Worm (Caenorhabditis elegans): ENCODE measurements around the gene fbxa-115.

DNA sequence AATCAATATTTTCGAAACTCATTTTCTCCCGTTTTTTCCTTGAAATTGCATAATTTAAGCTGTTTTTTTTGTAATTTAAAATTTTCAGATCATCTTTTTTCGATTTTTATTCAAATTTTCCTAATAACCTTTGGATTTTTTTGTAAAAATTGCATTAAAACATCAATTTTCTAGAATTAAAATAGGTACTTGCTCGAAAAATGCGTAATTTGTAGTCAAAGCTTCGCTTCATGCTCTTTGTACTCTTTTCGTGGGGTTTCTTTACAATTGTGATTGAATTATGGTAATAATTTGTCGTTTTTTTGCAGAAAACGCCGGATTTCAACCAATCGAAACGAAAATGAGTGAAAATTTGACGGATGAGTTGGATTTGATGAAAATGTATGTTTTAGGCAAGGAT, 7.0 kb upstream of the fbxa-115 start, which contains the start of gene fog-2:
- TF ChIP-seq flt-1 (GFP tag; IDR thresholded peaks at IDR 0.05) (no peak), T22C8.4 (GFP tag; IDR thresholded peaks at IDR 0.05) (no peak), med-1 (GFP tag; optimal IDR thresholded peaks at IDR 0.05; ENCODE audit: insufficient read depth) (no peak), ref-1 (GFP tag; conservative IDR thresholded peaks at IDR 0.05) (no peak), klf-2 (GFP tag; conservative IDR thresholded peaks at IDR 0.05) (no peak), tab-1 (GFP tag; IDR thresholded peaks at IDR 0.05) (no peak)

Data from whole organism, midembryonic.